Worm (Caenorhabditis elegans) whole organism, L1 larva: ENCODE results near the gene nhr-140.

ENCODE experiments used
- ama-1 ChIP-seq: fragments of 150-350 bp; optimal IDR thresholded peaks from 2 replicates; lab custom pipeline; 2014
- ceh-90 ChIP-seq: sonication (generic microtip); optimal IDR thresholded peaks from 2 replicates; lab custom pipeline; 2016; ENCODE audit warnings: missing genetic modification characterization, missing compliant biosample characterization
- egl-27 ChIP-seq, 2 experiments: fragments of 150-350 bp in 1 of 2; sonication (generic microtip); optimal IDR thresholded peaks; 3 replicates each; lab custom pipeline; 2017 to 2018; ENCODE audit warnings: missing biosample characterization in 2 of 2, missing genetic modification characterization in 2 of 2, missing genetic modification reagents in 2 of 2
- fkh-10 ChIP-seq: sonication (generic microtip); optimal IDR thresholded peaks from 2 replicates; lab custom pipeline; 2017; ENCODE audit warnings: missing biosample characterization, missing genetic modification reagents, missing genetic modification characterization
- fkh-8 ChIP-seq: sonication (generic microtip); optimal IDR thresholded peaks from 2 replicates; lab custom pipeline; 2016; ENCODE audit warnings: mild to moderate bottlenecking, missing genetic modification characterization, missing compliant biosample characterization
- jun-1 ChIP-seq: fragments of 150-350 bp; optimal IDR thresholded peaks from 2 replicates; lab custom pipeline; 2014; ENCODE audit warnings: missing biosample characterization, missing genetic modification reagents, missing genetic modification characterization
- lin-39 ChIP-seq: fragments of 150-350 bp; optimal IDR thresholded peaks from 2 replicates; lab custom pipeline; 2014; ENCODE audit warnings: missing biosample characterization, missing genetic modification reagents, missing genetic modification characterization
- mab-9 ChIP-seq: fragments of 200-800 bp; sonication (Bioruptor generic); IDR thresholded peaks from 2 replicates; pipeline ENCODE4 v1.3.6; 2022; ENCODE audit warnings: missing genetic modification reagents, missing genetic modification characterization, missing compliant biosample characterization
- nhr-77 ChIP-seq: fragments of 150-350 bp; optimal IDR thresholded peaks from 2 replicates; lab custom pipeline; 2014; ENCODE audit warnings: missing biosample characterization, missing genetic modification characterization
- unc-130 ChIP-seq: fragments of 150-350 bp; optimal IDR thresholded peaks from 2 replicates; lab custom pipeline; 2017; ENCODE audit warnings: missing biosample characterization, missing genetic modification characterization, inconsistent platforms
- unc-62 ChIP-seq: fragments of 150-350 bp; optimal IDR thresholded peaks from 2 replicates; lab custom pipeline; 2014; ENCODE audit warnings: missing biosample characterization, missing genetic modification reagents, missing genetic modification characterization
- zip-4 ChIP-seq: fragments of 200-800 bp; sonication (Bioruptor generic); optimal IDR thresholded peaks from 2 replicates; lab custom pipeline; 2018; ENCODE audit warnings: mild to moderate bottlenecking, missing genetic modification characterization, moderate library complexity, missing compliant biosample characterization

ce11 chrV:6948225-6948624 lies 41.3 kb downstream of the nhr-140 start, which contains the start of gene Y57E12B.1:
- TF ChIP-seq mab-9 (GFP tag; lab: Robert Waterston, UW) (no peak), egl-27 (tag; optimal IDR thresholded peaks at IDR 0.05; lab: Kevin White, UChicago) (no peak), lin-39 (tag; lab: Kevin White, UChicago) (no peak), unc-62 (GFP tag; lab: Kevin White, UChicago) (no peak), fkh-10 (GFP tag; lab: Kevin White, UChicago) (no peak), fkh-8 (tag; lab: Kevin White, UChicago) (no peak), ceh-90 (tag; lab: Kevin White, UChicago) (no peak), zip-4 (no peak), ama-1 (lab: Kevin White, UChicago) (no peak), unc-130 (tag; lab: Kevin White, UChicago) (no peak), nhr-77 (tag; lab: Kevin White, UChicago) (no peak), jun-1 (no peak)
